Fruit fly (Drosophila melanogaster) whole organism, wandering third instar larva: ENCODE results near the gene CG9626.

Source experiments
- Abd-B ChIP-seq: fragments of >200 bp; optimal IDR thresholded peaks from 2 replicates; lab custom pipeline; 2017; ENCODE audit warnings: missing biosample characterization, missing genetic modification characterization
- CG32264 ChIP-seq: fragments of 200-800 bp; sonication (Bioruptor generic); optimal IDR thresholded peaks from 2 replicates; lab custom pipeline; 2016; ENCODE audit warnings: missing biosample characterization, missing genetic modification characterization
- CG9705 ChIP-seq: fragments of 200-800 bp; sonication (Bioruptor generic); optimal IDR thresholded peaks from 2 replicates; lab custom pipeline; 2018; ENCODE audit warnings: missing biosample characterization, mild to moderate bottlenecking, missing genetic modification characterization
- CrebA ChIP-seq: fragments of 200-800 bp; sonication (Bioruptor generic); optimal IDR thresholded peaks from 2 replicates; lab custom pipeline; 2016; ENCODE audit warnings: missing biosample characterization, mild to moderate bottlenecking, missing genetic modification characterization, borderline replicate concordance
- Dfd ChIP-seq: fragments of >200 bp; optimal IDR thresholded peaks from 2 replicates; lab custom pipeline; 2017; ENCODE audit warnings: missing biosample characterization, missing genetic modification characterization
- Dif ChIP-seq: fragments of 200-275, 200-300 bp; sonication (Bioruptor generic); optimal IDR thresholded peaks from 2 replicates; lab custom pipeline; 2018; ENCODE audit warnings: missing biosample characterization, missing genetic modification characterization; ENCODE audit not compliant: partially characterized antibody
- GATAd ChIP-seq: sonication (Bioruptor generic); optimal IDR thresholded peaks from 2 replicates; lab custom pipeline; 2016; ENCODE audit warnings: missing biosample characterization, missing genetic modification characterization
- HLH106 ChIP-seq: fragments of 200-800 bp; optimal IDR thresholded peaks from 3 replicates; lab custom pipeline; 2019; ENCODE audit warnings: missing biosample characterization, mild to moderate bottlenecking, missing genetic modification characterization, moderate library complexity
- Hnf4 ChIP-seq: fragments of 200-800 bp; sonication (Bioruptor generic); optimal IDR thresholded peaks from 2 replicates; lab custom pipeline; 2016; ENCODE audit warnings: missing biosample characterization, mild to moderate bottlenecking, missing genetic modification characterization
- Hr83 ChIP-seq: fragments of 200-300 bp; sonication (Bioruptor generic); optimal IDR thresholded peaks from 2 replicates; lab custom pipeline; 2016; ENCODE audit warnings: missing biosample characterization, mild to moderate bottlenecking, missing genetic modification characterization, moderate library complexity; ENCODE audit not compliant: poor library complexity, severe bottlenecking
- Jra ChIP-seq: sonication (Bioruptor generic); optimal IDR thresholded peaks from 2 replicates; lab custom pipeline; 2016; ENCODE audit warnings: missing biosample characterization, missing genetic modification characterization
- Mio ChIP-seq: sonication (Bioruptor generic); optimal IDR thresholded peaks from 2 replicates; lab custom pipeline; 2016; ENCODE audit warnings: missing biosample characterization, missing genetic modification characterization
- N ChIP-seq: fragments of >200 bp; optimal IDR thresholded peaks from 2 replicates; lab custom pipeline; 2018; ENCODE audit warnings: missing biosample characterization, missing external identifiers, missing genetic modification characterization
- OdsH ChIP-seq: fragments of 200-800 bp; sonication (Bioruptor generic); optimal IDR thresholded peaks from 2 replicates; lab custom pipeline; 2016; ENCODE audit warnings: missing biosample characterization, mild to moderate bottlenecking, missing genetic modification characterization
- Sp1 ChIP-seq: fragments of 200-800 bp; sonication (Bioruptor generic); optimal IDR thresholded peaks from 3 replicates; lab custom pipeline; 2019; ENCODE audit warnings: missing biosample characterization, mild to moderate bottlenecking, missing genetic modification characterization, moderate library complexity
- br ChIP-seq: fragments of 200-800 bp; sonication (Bioruptor generic); optimal IDR thresholded peaks from 2 replicates; lab custom pipeline; 2016; ENCODE audit warnings: missing biosample characterization, missing genetic modification characterization
- dl ChIP-seq, 2 experiments: fragments of 175-275, 200-275 bp in 1 of 2; fragments of 200-275 bp in 1 of 2; sonication (Bioruptor generic); optimal IDR thresholded peaks; lab custom pipeline; 2018; ENCODE audit warnings: mild to moderate bottlenecking in 2 of 2, missing biosample characterization in 2 of 2, missing genetic modification characterization in 2 of 2, moderate library complexity in 2 of 2; ENCODE audit not compliant: partially characterized antibody in 2 of 2, insufficient read depth in 1 of 2
- dmrt93B ChIP-seq: fragments of 200-800 bp; sonication (Bioruptor generic); optimal IDR thresholded peaks from 2 replicates; lab custom pipeline; 2018; ENCODE audit warnings: missing biosample characterization, mild to moderate bottlenecking, missing genetic modification characterization
- dsf ChIP-seq: sonication (Bioruptor generic); optimal IDR thresholded peaks from 2 replicates; lab custom pipeline; 2016; ENCODE audit warnings: missing biosample characterization, missing genetic modification characterization, borderline replicate concordance
- ey ChIP-seq: fragments of 200-800 bp; sonication (Bioruptor generic); optimal IDR thresholded peaks from 2 replicates; lab custom pipeline; 2016; ENCODE audit warnings: missing biosample characterization, missing genetic modification characterization
- fru ChIP-seq: fragments of 200-800 bp; sonication (Bioruptor generic); optimal IDR thresholded peaks from 3 replicates; lab custom pipeline; 2016; ENCODE audit warnings: missing biosample characterization, mild to moderate bottlenecking, missing genetic modification characterization
- h ChIP-seq: fragments of 200-800 bp; sonication (Bioruptor generic); optimal IDR thresholded peaks from 3 replicates; lab custom pipeline; 2016; ENCODE audit warnings: missing biosample characterization, mild to moderate bottlenecking, missing genetic modification characterization
- jim ChIP-seq: fragments of 175-275, 200-325 bp; sonication (Bioruptor generic); optimal IDR thresholded peaks from 2 replicates; lab custom pipeline; 2016; ENCODE audit warnings: missing biosample characterization, mild to moderate bottlenecking, missing genetic modification characterization
- lola ChIP-seq: fragments of >200 bp; optimal IDR thresholded peaks from 2 replicates; lab custom pipeline; 2017; ENCODE audit warnings: missing biosample characterization, missing genetic modification characterization
- pan ChIP-seq: fragments of >200 bp; optimal IDR thresholded peaks from 2 replicates; lab custom pipeline; 2017
- rgr ChIP-seq: fragments of 200-800 bp; sonication (Bioruptor generic); optimal IDR thresholded peaks from 3 replicates; lab custom pipeline; 2016; ENCODE audit warnings: missing biosample characterization, mild to moderate bottlenecking, missing genetic modification characterization
- sage ChIP-seq: fragments of 200-800 bp; sonication (Bioruptor generic); optimal IDR thresholded peaks from 2 replicates; lab custom pipeline; 2016; ENCODE audit warnings: missing biosample characterization, mild to moderate bottlenecking, missing genetic modification characterization
- sv ChIP-seq: fragments of 200-800 bp; sonication (Bioruptor generic); optimal IDR thresholded peaks from 3 replicates; lab custom pipeline; 2016; ENCODE audit warnings: missing biosample characterization, missing genetic modification characterization
- tai ChIP-seq: sonication (Bioruptor generic); optimal IDR thresholded peaks from 2 replicates; lab custom pipeline; 2016; ENCODE audit warnings: missing biosample characterization, missing genetic modification characterization
- usp ChIP-seq: fragments of >200 bp; optimal IDR thresholded peaks from 2 replicates; lab custom pipeline; 2017; ENCODE audit warnings: missing biosample characterization, missing genetic modification characterization

CG9626 gene

dm6 chr3R:8316344-8317105 lies 15.7 kb upstream of the CG9626 start, which contains the start of gene Coq2 (continued):
- no peak for TF ChIP-seq OdsH (GFP tag; lab: Kevin White, UChicago)
- no peak for TF ChIP-seq tai (GFP tag; lab: Kevin White, UChicago)
- no peak for TF ChIP-seq HLH106 (tag; lab: Kevin White, UChicago)

dm6 chr3R:8313038-8313437 lies 12.3 kb upstream of the CG9626 start, which contains the start of gene CG7483:
CG7483 (plus strand) TSS chr3R:8313208.
- TF ChIP-seq lola (no peak), Dfd (GFP tag; lab: Kevin White, UChicago) (no peak), GATAd (GFP tag; lab: Kevin White, UChicago) (no peak), Jra (GFP tag; lab: Kevin White, UChicago) (no peak), h (GFP tag; lab: Kevin White, UChicago) (no peak), fru (no peak), ey (GFP tag; lab: Kevin White, UChicago) (no peak), CrebA (GFP tag; lab: Kevin White, UChicago) (no peak), dl (GFP tag; optimal IDR thresholded peaks at IDR 0.05; lab: Kevin White, UChicago; ENCODE audit: insufficient read depth in 1 of 2, partially characterized antibody in 2 of 2) (no peak), usp (GFP tag; lab: Kevin White, UChicago) (no peak), Mio (GFP tag; lab: Kevin White, UChicago) (no peak), Dif (GFP tag; lab: Kevin White, UChicago) (no peak)

- TF ChIP-seq HLH106 (tag; lab: Kevin White, UChicago) (no peak), usp (GFP tag; lab: Kevin White, UChicago) (no peak), br (GFP tag; lab: Kevin White, UChicago) (no peak), N (GFP tag; lab: Kevin White, UChicago) (no peak), jim (no peak), ey (GFP tag; lab: Kevin White, UChicago) (no peak)
These were observed 11.3 kb upstream of the CG9626 start, which contains the start of the genes CG11694 and CG11698 for dm6 chr3R:8312037-8312436. CG11694 (minus strand) TSS chr3R:8312137. CG11698 (plus strand) TSS chr3R:8312188.

- TF ChIP-seq N (GFP tag; lab: Kevin White, UChicago): no peak
- TF ChIP-seq CrebA (GFP tag; lab: Kevin White, UChicago): no peak
- no peak for TF ChIP-seq dl (GFP tag; optimal IDR thresholded peaks at IDR 0.05; lab: Kevin White, UChicago; ENCODE audit: insufficient read depth in 1 of 2, partially characterized antibody in 2 of 2)
These were observed 9.9 kb upstream of the CG9626 start, which contains the start of gene CG11693 for dm6 chr3R:8310678-8311077. CG11693 (minus strand) TSS chr3R:8310778.

dm6 chr3R:8308515-8308959 lies 7.8 kb upstream of the CG9626 start, which contains the start of gene tex:
tex (minus strand) TSS chr3R:8308645.
- no peak for TF ChIP-seq HLH106 (tag; lab: Kevin White, UChicago)
- TF ChIP-seq pan: no peak
- no peak for TF ChIP-seq Dif (GFP tag; lab: Kevin White, UChicago)
- no peak for TF ChIP-seq Abd-B (GFP tag; lab: Kevin White, UChicago)
- TF ChIP-seq h (GFP tag; lab: Kevin White, UChicago): no peak
- TF ChIP-seq tai (GFP tag; lab: Kevin White, UChicago): no peak
- no peak for TF ChIP-seq sage (GFP tag; lab: Kevin White, UChicago)
- no peak for TF ChIP-seq br (GFP tag; lab: Kevin White, UChicago)
- no peak for TF ChIP-seq GATAd (GFP tag; lab: Kevin White, UChicago)
- TF ChIP-seq Sp1: no peak
- TF ChIP-seq sv (GFP tag; lab: Kevin White, UChicago): no peak
- TF ChIP-seq Hnf4 (GFP tag; lab: Kevin White, UChicago): no peak

dm6 chr3R:8307283-8307682 lies 6.5 kb upstream of the CG9626 start:
- TF ChIP-seq Hnf4 (GFP tag; lab: Kevin White, UChicago) (no peak), CrebA (GFP tag; lab: Kevin White, UChicago) (no peak), Abd-B (GFP tag; lab: Kevin White, UChicago) (no peak), CG9705 (GFP tag; lab: Kevin White, UChicago) (no peak), jim (no peak), dsf (GFP tag; lab: Kevin White, UChicago) (no peak), GATAd (GFP tag; lab: Kevin White, UChicago) (no peak), dmrt93B (GFP tag; lab: Kevin White, UChicago) (no peak), fru (no peak), CG32264 (no peak), sage (GFP tag; lab: Kevin White, UChicago) (no peak), Hr83 (GFP tag; lab: Kevin White, UChicago) (no peak), Jra (GFP tag; lab: Kevin White, UChicago) (no peak), OdsH (GFP tag; lab: Kevin White, UChicago) (no peak), N (GFP tag; lab: Kevin White, UChicago) (no peak), Dif (GFP tag; lab: Kevin White, UChicago) (no peak), usp (GFP tag; lab: Kevin White, UChicago) (no peak), HLH106 (tag; lab: Kevin White, UChicago) (no peak), pan (no peak), rgr (GFP tag; lab: Kevin White, UChicago) (no peak)
